Worm (Caenorhabditis elegans) whole organism, L4 larva: Measurements from ENCODE around the gene T10F2.5.

ENCODE experiments used
- R02D3.7 ChIP-seq: fragments of 150-350 bp; sonication (generic microtip); optimal IDR thresholded peaks from 3 replicates; lab custom pipeline; 2014; ENCODE audit warnings: missing biosample characterization, missing genetic modification characterization
- aly-2 ChIP-seq: sonication (generic microtip); optimal IDR thresholded peaks from 2 replicates; lab custom pipeline; 2018; ENCODE audit warnings: missing biosample characterization, missing genetic modification characterization
- ceh-20 ChIP-seq: fragments of 200-800 bp; sonication (Bioruptor generic); IDR thresholded peaks from 2 replicates; pipeline ENCODE4 v1.3.6; 2022; ENCODE audit warnings: missing genetic modification reagents, missing genetic modification characterization, missing compliant biosample characterization
- lin-39 ChIP-seq: fragments of 150-350 bp; optimal IDR thresholded peaks from 2 replicates; lab custom pipeline; 2014; ENCODE audit warnings: missing biosample characterization, missing genetic modification reagents, missing genetic modification characterization
- mxl-2 ChIP-seq: fragments of 200-800 bp; sonication (Bioruptor generic); conservative IDR thresholded peaks from 2 replicates; pipeline ENCODE4 v1.3.6; 2022; ENCODE audit warnings: missing genetic modification reagents, missing genetic modification characterization, missing compliant biosample characterization
- nhr-10 ChIP-seq: fragments of 150-350 bp; optimal IDR thresholded peaks from 2 replicates; lab custom pipeline; 2014; ENCODE audit warnings: missing biosample characterization, missing genetic modification characterization
- spr-3 ChIP-seq: fragments of 200-800 bp; sonication (Bioruptor generic); optimal IDR thresholded peaks from 2 replicates; lab custom pipeline; 2018; ENCODE audit warnings: mild to moderate bottlenecking, missing genetic modification characterization, missing compliant biosample characterization
- tra-1 ChIP-seq: fragments of 200-800 bp; sonication (Bioruptor generic); IDR thresholded peaks from 2 replicates; pipeline ENCODE4 v1.3.6; 2022; ENCODE audit warnings: missing genetic modification reagents, missing genetic modification characterization, missing compliant biosample characterization

DNA sequence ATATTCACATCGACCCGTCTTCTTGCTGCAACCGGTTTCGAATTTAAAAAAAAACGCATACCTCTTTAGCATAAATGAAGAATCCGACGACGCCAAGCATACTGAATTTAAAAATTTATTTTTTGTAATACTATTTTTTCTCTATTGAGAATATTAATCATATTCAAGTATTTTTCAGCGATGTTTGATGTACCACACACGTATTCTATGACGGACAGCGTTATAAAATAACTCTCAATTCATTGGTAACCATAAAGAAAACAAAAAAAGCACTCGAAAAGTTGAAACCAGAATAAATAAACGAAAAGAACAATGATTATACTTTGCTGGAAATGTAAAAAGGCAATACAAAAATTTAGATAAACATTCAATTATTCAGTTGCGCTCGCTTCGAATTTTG is at the start of gene T10F2.5:
- TF ChIP-seq spr-3 (GFP tag; lab: Kevin White, UChicago) (no peak), lin-39 (tag; lab: Kevin White, UChicago) (no peak), nhr-10 (no peak), R02D3.7 (tag; lab: Kevin White, UChicago) (no peak), tra-1 (GFP tag; lab: Robert Waterston, UW) (no peak), aly-2 (tag; lab: Kevin White, UChicago) (no peak), ceh-20 (GFP tag; lab: Robert Waterston, UW) (no peak), mxl-2 (GFP tag; lab: Robert Waterston, UW) (no peak)
